Worm (Caenorhabditis elegans) whole organism, dauer: Measurements from ENCODE around the gene C53A3.3.

ENCODE experiments used
- unc-62 ChIP-seq: sonication (generic microtip); optimal IDR thresholded peaks from 2 replicates; lab custom pipeline; 2017; ENCODE audit warnings: missing biosample characterization, missing genetic modification reagents, missing genetic modification characterization

Gene C53A3.3

ce11 chrV:5788650-5789049 is 32.4 kb downstream of the C53A3.3 start:
- TF ChIP-seq unc-62 (GFP tag; lab: Kevin White, UChicago) = no peak

- TF ChIP-seq unc-62 (GFP tag; lab: Kevin White, UChicago) = no peak
These were observed 34.4 kb downstream of the C53A3.3 start, which contains the start of the genes nhr-142 and F44E7.9 for ce11 chrV:5790497-5791280. TSS of gene nhr-142 (minus strand) at chrV:5790553. TSS of gene F44E7.9 (plus strand) at chrV:5791230.

ce11 chrV:5792031-5792430 is 35.7 kb downstream of the C53A3.3 start, which contains the start of gene ZC250.2:
TSS of gene ZC250.2 (plus strand) at chrV:5792331.
- no peak for TF ChIP-seq unc-62 (GFP tag; lab: Kevin White, UChicago)

- no peak for TF ChIP-seq unc-62 (GFP tag; lab: Kevin White, UChicago)
These were observed 41.8 kb downstream of the C53A3.3 start, which contains the start of gene nstp-3 for ce11 chrV:5798132-5798531. TSS of gene nstp-3 (minus strand) at chrV:5798232.

ce11 chrV:5799373-5799772 is 43.1 kb downstream of the C53A3.3 start, which contains the start of gene cyn-17:
TSS of gene cyn-17 (plus strand) at chrV:5799673.
- no peak for TF ChIP-seq unc-62 (GFP tag; lab: Kevin White, UChicago)

ce11 chrV:5805467-5805866 is 49.2 kb downstream of the C53A3.3 start, which contains the start of gene ZC250.5:
TSS of gene ZC250.5 (plus strand) at chrV:5805767.
- no peak for TF ChIP-seq unc-62 (GFP tag; lab: Kevin White, UChicago)
